Fruit fly (Drosophila melanogaster) whole organism, embryonic: ENCODE results near the gene CG14131.

Experiments used
- CG1603 ChIP-seq: fragments of 200-800 bp; sonication (Bioruptor generic); optimal IDR thresholded peaks from 2 replicates; lab custom pipeline; 2019; ENCODE audit warnings: missing biosample characterization, mild to moderate bottlenecking, missing genetic modification characterization, moderate library complexity
- CG17385 ChIP-seq: fragments of 200-800 bp; sonication (Bioruptor generic); optimal IDR thresholded peaks from 3 replicates; lab custom pipeline; 2018; ENCODE audit warnings: missing biosample characterization, mild to moderate bottlenecking, missing genetic modification characterization
- CkIIα-i1 ChIP-seq: fragments of 200-800 bp; sonication (Bioruptor generic); IDR thresholded peaks from 2 replicates; pipeline ENCODE4 v1.3.6; 2022; ENCODE audit warnings: missing biosample characterization, missing genetic modification characterization
- D ChIP-seq, 2 experiments: fragments of 200-800 bp in 1 of 2; fragments of >200 bp in 1 of 2; sonication (Bioruptor generic) in 1 of 2; optimal IDR thresholded peaks; 2 replicates in 1 of 2; 3 replicates in 1 of 2; lab custom pipeline; 2017; ENCODE audit warnings: mild to moderate bottlenecking in 1 of 2, missing biosample characterization in 1 of 2, missing genetic modification characterization in 1 of 2, missing genetic modification reagents in 1 of 2
- Elba2 ChIP-seq: fragments of 200-800 bp; sonication (Bioruptor generic); optimal IDR thresholded peaks from 3 replicates; lab custom pipeline; 2016; ENCODE audit warnings: missing biosample characterization, missing genetic modification characterization
- Fer3 ChIP-seq: fragments of 200-800 bp; sonication (Bioruptor generic); optimal IDR thresholded peaks from 2 replicates; lab custom pipeline; 2018; ENCODE audit warnings: missing biosample characterization, mild to moderate bottlenecking, missing genetic modification characterization, moderate library complexity
- HHEX ChIP-seq: fragments of 200-800 bp; sonication (Bioruptor generic); optimal IDR thresholded peaks from 3 replicates; lab custom pipeline; 2017; ENCODE audit warnings: missing biosample characterization, mild to moderate bottlenecking, missing genetic modification characterization, missing genetic modification reagents
- Max ChIP-seq: fragments of 200-800 bp; sonication (Bioruptor generic); optimal IDR thresholded peaks from 2 replicates; lab custom pipeline; 2016; ENCODE audit warnings: missing biosample characterization, mild to moderate bottlenecking, missing genetic modification characterization
- Sry-β ChIP-seq: fragments of 200-800 bp; sonication (Bioruptor generic); optimal IDR thresholded peaks from 2 replicates; lab custom pipeline; 2018; ENCODE audit warnings: missing biosample characterization, mild to moderate bottlenecking, missing genetic modification characterization, moderate library complexity
- eyg ChIP-seq: fragments of 200-800 bp; sonication (Bioruptor generic); optimal IDR thresholded peaks from 3 replicates; lab custom pipeline; 2016; ENCODE audit warnings: missing biosample characterization, missing genetic modification characterization
- sd ChIP-seq: fragments of 200-800 bp; sonication (Bioruptor generic); optimal IDR thresholded peaks from 3 replicates; lab custom pipeline; 2018; ENCODE audit warnings: missing biosample characterization, mild to moderate bottlenecking, missing genetic modification characterization, moderate library complexity
- sna ChIP-seq: fragments of 200-800 bp; sonication (Bioruptor generic); IDR thresholded peaks from 2 replicates; pipeline ENCODE4 v1.3.6; 2022; ENCODE audit warnings: missing biosample characterization, missing genetic modification characterization; ENCODE audit not compliant: partially characterized antibody
- toy ChIP-seq: fragments of 200-800 bp; sonication (Bioruptor generic); IDR thresholded peaks from 2 replicates; pipeline ENCODE4 v1.3.6; 2022; ENCODE audit warnings: missing biosample characterization, missing genetic modification characterization

- TF ChIP-seq CG1603 (tag; lab: Kevin White, UChicago) = no peak
- TF ChIP-seq Fer3 = no peak
- no peak for TF ChIP-seq D (optimal IDR thresholded peaks at IDR 0.05; lab: Kevin White, UChicago)
- TF ChIP-seq D (GFP tag; optimal IDR thresholded peaks at IDR 0.05; lab: Kevin White, UChicago) = no peak
- no peak for TF ChIP-seq CkIIα-i1 (GFP tag; lab: Robert Waterston, UW)
- TF ChIP-seq eyg (GFP tag; lab: Kevin White, UChicago) = no peak
- no peak for TF ChIP-seq HHEX (GFP tag; lab: Kevin White, UChicago)
- no peak for TF ChIP-seq sd (tag; lab: Kevin White, UChicago)
- TF ChIP-seq Sry-β (GFP tag; lab: Kevin White, UChicago) = no peak
- TF ChIP-seq sna (GFP tag; lab: Robert Waterston, UW) = no peak
- TF ChIP-seq CG17385 = no peak
- TF ChIP-seq Max (GFP tag; lab: Kevin White, UChicago) = no peak
- no peak for TF ChIP-seq toy (GFP tag; lab: Robert Waterston, UW)
- no peak for TF ChIP-seq Elba2
Measured at dm6 chr3L:11776731-11777130, at the start of gene CG14131.
